Worm (Caenorhabditis elegans) whole organism, L2 larva: ENCODE results near the gene sru-40.

Source experiments
- ama-1 ChIP-seq: fragments of 150-350 bp; optimal IDR thresholded peaks from 2 replicates; lab custom pipeline; 2018; ENCODE audit warnings: inconsistent platforms
- elt-3 ChIP-seq: sonication (generic microtip); optimal IDR thresholded peaks from 2 replicates; lab custom pipeline; 2017; ENCODE audit warnings: missing biosample characterization, missing genetic modification characterization
- mab-5 ChIP-seq: fragments of 150-350 bp; optimal IDR thresholded peaks from 2 replicates; lab custom pipeline; 2014; ENCODE audit warnings: missing biosample characterization, missing genetic modification characterization
- mdl-1 ChIP-seq, 2 experiments: fragments of 150-350 bp in 1 of 2; sonication (generic microtip) in 1 of 2; optimal IDR thresholded peaks; 2 replicates each; lab custom pipeline; 2017; ENCODE audit warnings: missing biosample characterization in 2 of 2, missing genetic modification characterization in 2 of 2
- nhr-25 ChIP-seq: fragments of 150-350 bp; sonication (generic microtip); optimal IDR thresholded peaks from 3 replicates; lab custom pipeline; 2014; ENCODE audit warnings: missing biosample characterization, missing genetic modification characterization
- sem-4 ChIP-seq: fragments of 150-350 bp; optimal IDR thresholded peaks from 2 replicates; lab custom pipeline; 2014; ENCODE audit warnings: missing biosample characterization, missing genetic modification reagents, missing genetic modification characterization
- sma-3 ChIP-seq: sonication (generic microtip); optimal IDR thresholded peaks from 2 replicates; lab custom pipeline; 2016; ENCODE audit warnings: missing genetic modification reagents, missing genetic modification characterization, missing compliant biosample characterization
- unc-62 ChIP-seq: fragments of 150-350 bp; optimal IDR thresholded peaks from 2 replicates; lab custom pipeline; 2014; ENCODE audit warnings: missing biosample characterization, missing genetic modification reagents, missing genetic modification characterization

DNA sequence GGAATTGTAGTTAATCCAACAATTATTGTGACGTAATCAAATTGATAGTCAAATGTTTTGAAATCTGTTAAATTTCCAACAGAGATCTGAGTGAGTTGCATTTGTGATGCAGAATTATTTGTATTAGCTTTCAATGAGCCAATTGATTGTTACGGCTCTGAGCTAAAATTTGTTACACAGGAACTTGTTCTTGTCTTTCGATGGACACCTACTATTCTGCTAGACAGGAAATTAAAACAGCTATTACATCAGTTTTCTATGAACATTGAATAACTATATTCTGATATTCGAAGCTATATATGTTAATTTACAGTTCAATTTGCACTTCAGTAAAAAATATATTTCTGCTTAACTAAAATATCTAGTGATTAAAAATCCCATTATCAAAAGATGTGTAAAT lies at the start of gene sru-40:
- TF ChIP-seq elt-3 (tag; lab: Kevin White, UChicago) (no peak), mab-5 (tag; lab: Kevin White, UChicago) (no peak), nhr-25 (no peak), ama-1 (lab: Kevin White, UChicago) (no peak), mdl-1 (tag; optimal IDR thresholded peaks at IDR 0.05; lab: Kevin White, UChicago) (no peak), sma-3 (no peak), unc-62 (GFP tag; lab: Kevin White, UChicago) (no peak), sem-4 (tag; lab: Kevin White, UChicago) (no peak)
